Worm (Caenorhabditis elegans) whole organism, young adult: Measurements from ENCODE around the gene Y27F2A.11.
"Not testable (repeated sequence)": the region's sequence is repeated elsewhere in the genome, so short reads cannot be mapped to it uniquely, and the experiment has no call there.

Source experiments
- T26A5.8 ChIP-seq: sonication (generic microtip); optimal IDR thresholded peaks from 2 replicates; lab custom pipeline; 2016; ENCODE audit warnings: missing genetic modification characterization, missing compliant biosample characterization
- ZK185.1 ChIP-seq: sonication (generic microtip); optimal IDR thresholded peaks from 2 replicates; lab custom pipeline; 2016; ENCODE audit warnings: mild to moderate bottlenecking, missing genetic modification characterization, missing compliant biosample characterization; ENCODE audit not compliant: poor library complexity, severe bottlenecking
- fkh-3 ChIP-seq: sonication (generic microtip); optimal IDR thresholded peaks from 2 replicates; lab custom pipeline; 2016; ENCODE audit warnings: mild to moderate bottlenecking, missing genetic modification characterization, missing compliant biosample characterization
- hsf-1 ChIP-seq: fragments of 200-800 bp; sonication (Bioruptor generic); IDR thresholded peaks from 2 replicates; pipeline ENCODE4 v1.3.6; 2022; ENCODE audit warnings: missing genetic modification reagents, missing genetic modification characterization, missing compliant biosample characterization
- let-607 ChIP-seq, 2 experiments: fragments of 200-800 bp in 1 of 2; sonication (Bioruptor generic) in 1 of 2; sonication (generic microtip) in 1 of 2; optimal IDR thresholded peaks; 2 replicates each; lab custom pipeline; 2016 to 2018; ENCODE audit warnings: mild to moderate bottlenecking in 2 of 2, missing compliant biosample characterization in 2 of 2, missing genetic modification characterization in 2 of 2, moderate library complexity in 2 of 2, missing genotype in 1 of 2
- lin-35 ChIP-seq, 3 experiments: fragments of 150-350 bp in 2 of 3; sonication (generic microtip) in 1 of 3; optimal IDR thresholded peaks; 2 replicates each; lab custom pipeline; 2014 to 2018; ENCODE audit warnings: missing biosample characterization in 3 of 3, missing genetic modification characterization in 3 of 3, missing genetic modification reagents in 3 of 3
- madf-3 ChIP-seq: fragments of 200-800 bp; sonication (Bioruptor generic); IDR thresholded peaks from 2 replicates; pipeline ENCODE4 v1.3.6; 2022; ENCODE audit warnings: missing genetic modification reagents, missing genetic modification characterization, missing compliant biosample characterization
- snpc-4 ChIP-seq, 5 experiments: fragments of 150-350 bp in 1 of 5; sonication (generic microtip) in 4 of 5; optimal IDR thresholded peaks; 2 replicates each; lab custom pipeline; 2014 to 2018; ENCODE audit warnings: missing genetic modification characterization in 5 of 5, missing biosample characterization in 3 of 5, antibody characterized with exemption in 2 of 5, mild to moderate bottlenecking in 2 of 5, missing compliant biosample characterization in 2 of 5, missing genotype in 2 of 5, moderate library complexity in 2 of 5, missing genetic modification reagents in 1 of 5

- not testable (repeated sequence) for TF ChIP-seq lin-35 (GFP tag; optimal IDR thresholded peaks at IDR 0.05; lab: Kevin White, UChicago); snpc-4 (GFP tag; optimal IDR thresholded peaks at IDR 0.05; lab: Kevin White, UChicago); snpc-4 (tag; optimal IDR thresholded peaks at IDR 0.05; lab: Kevin White, UChicago); let-607 (tag; optimal IDR thresholded peaks at IDR 0.05; lab: Kevin White, UChicago); T26A5.8 (tag; lab: Kevin White, UChicago); hsf-1 (GFP tag; lab: Robert Waterston, UW); fkh-3 (tag; lab: Kevin White, UChicago); madf-3; ZK185.1
Measured at ce11 chrII:3189038-3189437, at the start of gene Y27F2A.11.
